Worm (Caenorhabditis elegans) whole organism, late embryonic: Measurements from ENCODE around the gene srz-74.
"Not testable (repeated sequence)": the region's sequence is repeated elsewhere in the genome, so short reads cannot be mapped to it uniquely, and the experiment has no call there.

Experiments used
- ceh-18 ChIP-seq: sonication (generic microtip); optimal IDR thresholded peaks from 2 replicates; lab custom pipeline; 2016; ENCODE audit warnings: missing genetic modification characterization, missing compliant biosample characterization
- ceh-30 ChIP-seq: fragments of 150-350 bp; optimal IDR thresholded peaks from 2 replicates; lab custom pipeline; 2014; ENCODE audit warnings: missing biosample characterization, missing genetic modification characterization
- ceh-31 ChIP-seq: sonication (generic microtip); optimal IDR thresholded peaks from 2 replicates; lab custom pipeline; 2016; ENCODE audit warnings: missing genetic modification characterization, missing compliant biosample characterization
- ceh-9 ChIP-seq: sonication (generic microtip); optimal IDR thresholded peaks from 2 replicates; lab custom pipeline; 2016; ENCODE audit warnings: mild to moderate bottlenecking, missing genetic modification characterization, inconsistent platforms, missing compliant biosample characterization
- che-1 ChIP-seq: sonication (generic microtip); optimal IDR thresholded peaks from 2 replicates; lab custom pipeline; 2016; ENCODE audit warnings: mild to moderate bottlenecking, missing genetic modification characterization, missing compliant biosample characterization
- fkh-10 ChIP-seq: fragments of 150-350 bp; optimal IDR thresholded peaks from 2 replicates; lab custom pipeline; 2014; ENCODE audit warnings: missing biosample characterization, missing genetic modification reagents, missing genetic modification characterization
- nhr-232 ChIP-seq: sonication (generic microtip); optimal IDR thresholded peaks from 2 replicates; lab custom pipeline; 2016; ENCODE audit warnings: missing genetic modification characterization, missing compliant biosample characterization
- ttx-3 ChIP-seq: sonication (generic microtip); optimal IDR thresholded peaks from 2 replicates; lab custom pipeline; 2016; ENCODE audit warnings: missing genetic modification reagents, missing genetic modification characterization, missing compliant biosample characterization

ce11 chrIV:16307925-16308324 lies 21.3 kb upstream of the srz-74 start, which contains the start of gene rac-2:
- not testable (repeated sequence) for TF ChIP-seq ceh-31 (tag; lab: Kevin White, UChicago); nhr-232 (tag; lab: Kevin White, UChicago); ceh-18 (tag; lab: Kevin White, UChicago); ceh-9 (tag; lab: Kevin White, UChicago); ttx-3 (tag; lab: Kevin White, UChicago); ceh-30 (tag; lab: Kevin White, UChicago); che-1; fkh-10 (GFP tag; lab: Kevin White, UChicago)
